Fruit fly (Drosophila melanogaster): ENCODE measurements around the gene Mrm2.

Gene Mrm2

dm6 chr3R:19860996-19861719, at the start of gene Mrm2, which contains the start of gene Ire1:
Mrm2 (plus strand) TSS chr3R:19861610.
Ire1 (minus strand) TSS chr3R:19861291.
- TF ChIP-seq CG3032 (tag; optimal IDR thresholded peaks at IDR 0.05): peak; percentile 78
- peak; percentile 40 for TF ChIP-seq Ets96B (tag; optimal IDR thresholded peaks at IDR 0.05)
- TF ChIP-seq Gug (GFP tag; IDR thresholded peaks at IDR 0.05): peak; percentile 67
- TF ChIP-seq svp (GFP tag): peak; percentile 92
- TF ChIP-seq Lpt (GFP tag; optimal IDR thresholded peaks at IDR 0.05): no peak
- peak; percentile 56 for TF ChIP-seq fd59A (GFP tag; optimal IDR thresholded peaks at IDR 0.05)
- peak; percentile 21 for TF ChIP-seq CG8319 (GFP tag; optimal IDR thresholded peaks at IDR 0.05)
- TF ChIP-seq cyc (GFP tag; optimal IDR thresholded peaks at IDR 0.05): peak; percentile 87
- peak; percentile 19 for TF ChIP-seq Sox102F (GFP tag; optimal IDR thresholded peaks at IDR 0.05)
- peak; percentile 79 for TF ChIP-seq esn (GFP tag; optimal IDR thresholded peaks at IDR 0.05)
- peak; percentile 90 for TF ChIP-seq Hr39 (GFP tag; optimal IDR thresholded peaks at IDR 0.05)
- peak; percentile 82 for TF ChIP-seq lz (GFP tag; optimal IDR thresholded peaks at IDR 0.05)
- peak; percentile 87 for TF ChIP-seq CG1621 (tag; optimal IDR thresholded peaks at IDR 0.05)
- TF ChIP-seq CG10631 (GFP tag; optimal IDR thresholded peaks at IDR 0.05): peak; percentile 80
- TF ChIP-seq salr (GFP tag; optimal IDR thresholded peaks at IDR 0.05): peak; percentile 23 to 29
- TF ChIP-seq CG6808 (GFP tag; optimal IDR thresholded peaks at IDR 0.05): peak; percentile 32
- TF ChIP-seq Eip78C (GFP tag): peak; percentile 74
- TF ChIP-seq CG11294 (GFP tag; IDR thresholded peaks at IDR 0.05): peak; percentile 45; the same call in 1 of the 2 replicates
- peak; percentile 71 for TF ChIP-seq CG6854 (GFP tag; optimal IDR thresholded peaks at IDR 0.05)
- TF ChIP-seq acj6 (GFP tag; optimal IDR thresholded peaks at IDR 0.05): peak; percentile 77
- peak; percentile 79 for TF ChIP-seq Hr4 (GFP tag; optimal IDR thresholded peaks at IDR 0.05)
- TF ChIP-seq CG8119 (GFP tag; IDR thresholded peaks at IDR 0.05): no peak; the same call in 2 of the 3 replicates
- TF ChIP-seq Sox14 (GFP tag; optimal IDR thresholded peaks at IDR 0.05): peak; percentile 88
- peak; percentile 68 for TF ChIP-seq Smox (GFP tag; optimal IDR thresholded peaks at IDR 0.05)
- no peak for TF ChIP-seq Eip93F (GFP tag; optimal IDR thresholded peaks at IDR 0.05)
- peak; percentile 91 for TF ChIP-seq CG31627 (GFP tag; optimal IDR thresholded peaks at IDR 0.05)
- TF ChIP-seq Blimp-1 (GFP tag; optimal IDR thresholded peaks at IDR 0.05): no peak
- TF ChIP-seq achi (GFP tag; optimal IDR thresholded peaks at IDR 0.05): peak; percentile 55
- TF ChIP-seq Ets21C (GFP tag; optimal IDR thresholded peaks at IDR 0.05): peak; percentile 75
- no peak for TF ChIP-seq CG9139 (GFP tag; optimal IDR thresholded peaks at IDR 0.05)
- TF ChIP-seq spab (GFP tag; optimal IDR thresholded peaks at IDR 0.05): peak; percentile 37
- no peak for TF ChIP-seq Hr38 (GFP tag; optimal IDR thresholded peaks at IDR 0.05)
- peak; percentile 98 for TF ChIP-seq fkh (GFP tag; optimal IDR thresholded peaks at IDR 0.05)
- peak; percentile 48 for TF ChIP-seq CG16779 (tag; optimal IDR thresholded peaks at IDR 0.05)
- TF ChIP-seq topi (GFP tag; optimal IDR thresholded peaks at IDR 0.05): peak; percentile 63
- peak; percentile 77 for TF ChIP-seq CG11902 (GFP tag; optimal IDR thresholded peaks at IDR 0.05)
- peak; percentile 78 for TF ChIP-seq pdm3 (GFP tag; optimal IDR thresholded peaks at IDR 0.05)
- TF ChIP-seq CG4318 (GFP tag; optimal IDR thresholded peaks at IDR 0.05): no peak
- TF ChIP-seq vri (GFP tag; optimal IDR thresholded peaks at IDR 0.05): peak; percentile 49
- peak; percentile 9 for TF ChIP-seq net (GFP tag; optimal IDR thresholded peaks at IDR 0.05)
- TF ChIP-seq dsx (GFP tag; optimal IDR thresholded peaks at IDR 0.05; ENCODE audit: poor library complexity, severe bottlenecking): peak; percentile 51
- TF ChIP-seq CG15336 (GFP tag; IDR thresholded peaks at IDR 0.05): peak; percentile 33; the same call in 1 of the 2 replicates
- no peak for TF ChIP-seq fd85E (GFP tag; optimal IDR thresholded peaks at IDR 0.05)
- TF ChIP-seq dac (GFP tag; optimal IDR thresholded peaks at IDR 0.05): peak; percentile 50
- TF ChIP-seq CG10669 (GFP tag; optimal IDR thresholded peaks at IDR 0.05): peak; percentile 60
- peak; percentile 74 for TF ChIP-seq CG32006 (GFP tag; optimal IDR thresholded peaks at IDR 0.05)
- TF ChIP-seq CG6276 (GFP tag; optimal IDR thresholded peaks at IDR 0.05): peak; percentile 31
- TF ChIP-seq CG8632 (GFP tag; optimal IDR thresholded peaks at IDR 0.05): peak; percentile 31
- TF ChIP-seq CG6792 (GFP tag; optimal IDR thresholded peaks at IDR 0.05): peak; percentile 49
- TF ChIP-seq CG34406 (GFP tag; optimal IDR thresholded peaks at IDR 0.05): peak; percentile 42
- TF ChIP-seq Met (GFP tag; optimal IDR thresholded peaks at IDR 0.05): peak; percentile 72

All from whole organism, prepupa.